Worm (Caenorhabditis elegans): ENCODE measurements around the gene srbc-1.

- TF ChIP-seq unc-62 (GFP tag; optimal IDR thresholded peaks at IDR 0.05) = no peak
- TF ChIP-seq mep-1 (tag; optimal IDR thresholded peaks at IDR 0.05) = no peak
- no peak for TF ChIP-seq nhr-76 (tag; optimal IDR thresholded peaks at IDR 0.05)
- no peak for TF ChIP-seq blmp-1 (tag; optimal IDR thresholded peaks at IDR 0.05)
- TF ChIP-seq nhr-2 (tag; optimal IDR thresholded peaks at IDR 0.05) = no peak
- no peak for TF ChIP-seq ztf-11 (tag; optimal IDR thresholded peaks at IDR 0.05)
- no peak for TF ChIP-seq lin-32 (GFP tag; optimal IDR thresholded peaks at IDR 0.05)
Measured at ce11 chrV:3260075-3260474, 41.7 kb downstream of the srbc-1 start, which contains the start of gene srbc-5.
